Fruit fly (Drosophila melanogaster): ENCODE results near the gene CG31495.

dm6 chr3R:13794666-13795055, 45.1 kb downstream of the CG31495 start:
- TF ChIP-seq CG4496 (GFP tag; IDR thresholded peaks at IDR 0.05): peak; percentile 30; the same call in 1 of the 3 replicates
- TF ChIP-seq CG12605 (GFP tag; IDR thresholded peaks at IDR 0.05): no peak; the same call in 1 of the 2 replicates
- no peak for TF ChIP-seq CG10348 (GFP tag; IDR thresholded peaks at IDR 0.05)
- TF ChIP-seq Snoo (tag; optimal IDR thresholded peaks at IDR 0.05): no peak
- TF ChIP-seq rn (GFP tag; IDR thresholded peaks at IDR 0.05): no peak
- peak; percentile 11 for TF ChIP-seq Pif1B (GFP tag; optimal IDR thresholded peaks at IDR 0.05)
- no peak for TF ChIP-seq CG9948 (tag; optimal IDR thresholded peaks at IDR 0.05)
- TF ChIP-seq CG32121 (GFP tag; IDR thresholded peaks at IDR 0.05): no peak
- TF ChIP-seq gl (tag; optimal IDR thresholded peaks at IDR 0.05): no peak

Data from whole organism, pupa.